Worm (Caenorhabditis elegans) whole organism, L1 larva: ENCODE results near the gene sftb-2.

ENCODE experiments used
- C16A3.4 ChIP-seq: fragments of 150-350 bp; optimal IDR thresholded peaks from 2 replicates; lab custom pipeline; 2014; ENCODE audit warnings: missing biosample characterization, missing genetic modification characterization
- C34B4.2 ChIP-seq: sonication (generic microtip); optimal IDR thresholded peaks from 2 replicates; lab custom pipeline; 2017; ENCODE audit warnings: mild to moderate bottlenecking, missing genetic modification characterization, missing compliant biosample characterization
- Y116A8C.19 ChIP-seq: sonication (generic microtip); optimal IDR thresholded peaks from 2 replicates; lab custom pipeline; 2016; ENCODE audit warnings: missing compliant biosample characterization, missing genetic modification characterization, borderline replicate concordance
- blmp-1 ChIP-seq: fragments of 150-350 bp; optimal IDR thresholded peaks from 2 replicates; lab custom pipeline; 2014; ENCODE audit warnings: missing biosample characterization, missing genetic modification characterization
- ceh-63 ChIP-seq: fragments of 200-800 bp; sonication (Bioruptor generic); optimal IDR thresholded peaks from 2 replicates; lab custom pipeline; 2018; ENCODE audit warnings: mild to moderate bottlenecking, missing genetic modification characterization, missing compliant biosample characterization
- dpl-1 ChIP-seq, 3 experiments: fragments of 150-350 bp in 2 of 3; sonication (generic microtip) in 1 of 3; optimal IDR thresholded peaks; 2 replicates each; lab custom pipeline; 2014 to 2017; ENCODE audit warnings: missing biosample characterization in 3 of 3, missing genetic modification characterization in 3 of 3, missing genetic modification reagents in 3 of 3
- efl-1 ChIP-seq, 4 experiments: fragments of 150-350 bp; optimal IDR thresholded peaks in 3 of 4; peaks in 1 of 4; 1 replicate in 1 of 4; 2 replicates in 3 of 4; lab custom pipeline; 2014; ENCODE audit warnings: missing biosample characterization in 2 of 4, missing genetic modification characterization in 2 of 4, missing genetic modification reagents in 2 of 4
- elt-2 ChIP-seq: sonication (generic microtip); optimal IDR thresholded peaks from 2 replicates; lab custom pipeline; 2016; ENCODE audit warnings: missing genetic modification characterization, mild to moderate bottlenecking, inconsistent platforms, missing compliant biosample characterization, missing genetic modification reagents
- fkh-4 ChIP-seq: sonication (generic microtip); optimal IDR thresholded peaks from 2 replicates; lab custom pipeline; 2016; ENCODE audit warnings: missing compliant biosample characterization, missing genetic modification characterization, borderline replicate concordance
- hlh-17 ChIP-seq: fragments of 200-800 bp; sonication (Bioruptor generic); optimal IDR thresholded peaks from 2 replicates; lab custom pipeline; 2018; ENCODE audit warnings: missing genetic modification characterization, mild to moderate bottlenecking, missing compliant biosample characterization, moderate library complexity, borderline replicate concordance
- hlh-4 ChIP-seq: sonication (generic microtip); optimal IDR thresholded peaks from 2 replicates; lab custom pipeline; 2016; ENCODE audit warnings: mild to moderate bottlenecking, missing genetic modification characterization, missing compliant biosample characterization
- irx-1 ChIP-seq: sonication (generic microtip); optimal IDR thresholded peaks from 2 replicates; lab custom pipeline; 2016; ENCODE audit warnings: missing genetic modification characterization, missing compliant biosample characterization
- isw-1 ChIP-seq: fragments of 200-800 bp; sonication (Bioruptor generic); IDR thresholded peaks from 2 replicates; pipeline ENCODE4 v1.3.6; 2022; ENCODE audit warnings: missing genetic modification characterization, missing compliant biosample characterization
- lin-14 ChIP-seq: fragments of 200-800 bp; sonication (Bioruptor generic); optimal IDR thresholded peaks from 2 replicates; lab custom pipeline; 2018; ENCODE audit warnings: mild to moderate bottlenecking, missing genetic modification characterization, moderate library complexity, missing compliant biosample characterization
- lin-39 ChIP-seq: fragments of 150-350 bp; optimal IDR thresholded peaks from 2 replicates; lab custom pipeline; 2014; ENCODE audit warnings: missing biosample characterization, missing genetic modification reagents, missing genetic modification characterization
- lir-3 ChIP-seq: sonication (generic microtip); optimal IDR thresholded peaks from 2 replicates; lab custom pipeline; 2016; ENCODE audit warnings: mild to moderate bottlenecking, missing genetic modification characterization, moderate library complexity, missing compliant biosample characterization; ENCODE audit not compliant: poor library complexity
- lsy-2 ChIP-seq, 2 experiments: fragments of 150-350 bp; optimal IDR thresholded peaks; 2 replicates each; lab custom pipeline; 2014; ENCODE audit warnings: missing biosample characterization in 2 of 2, missing genetic modification characterization in 2 of 2
- mab-9 ChIP-seq: fragments of 200-800 bp; sonication (Bioruptor generic); IDR thresholded peaks from 2 replicates; pipeline ENCODE4 v1.3.6; 2022; ENCODE audit warnings: missing genetic modification reagents, missing genetic modification characterization, missing compliant biosample characterization
- mdl-1 ChIP-seq, 2 experiments: fragments of 150-350 bp; optimal IDR thresholded peaks; 2 replicates each; lab custom pipeline; 2014 to 2017; ENCODE audit warnings: missing biosample characterization in 2 of 2, missing genetic modification characterization in 2 of 2, inconsistent platforms in 1 of 2
- mep-1 ChIP-seq: fragments of 150-350 bp; optimal IDR thresholded peaks from 2 replicates; lab custom pipeline; 2014; ENCODE audit warnings: missing biosample characterization, missing genetic modification characterization
- nhr-12 ChIP-seq: sonication (generic microtip); optimal IDR thresholded peaks from 2 replicates; lab custom pipeline; 2017; ENCODE audit warnings: missing biosample characterization, missing genetic modification characterization
- nhr-19 ChIP-seq: fragments of 200-800 bp; sonication (Bioruptor generic); conservative IDR thresholded peaks from 2 replicates; pipeline ENCODE4 v1.3.6; 2022; ENCODE audit warnings: missing genetic modification characterization, missing compliant biosample characterization
- nhr-28 ChIP-seq: fragments of 150-350 bp; optimal IDR thresholded peaks from 2 replicates; lab custom pipeline; 2014; ENCODE audit warnings: missing biosample characterization, missing genetic modification characterization
- nhr-47 ChIP-seq: sonication (generic microtip); optimal IDR thresholded peaks from 2 replicates; lab custom pipeline; 2016; ENCODE audit warnings: mild to moderate bottlenecking, missing genetic modification characterization, moderate library complexity, missing compliant biosample characterization
- nhr-71 ChIP-seq: sonication (generic microtip); optimal IDR thresholded peaks from 2 replicates; lab custom pipeline; 2016; ENCODE audit warnings: mild to moderate bottlenecking, missing genetic modification characterization, moderate library complexity, missing compliant biosample characterization
- nhr-77 ChIP-seq: fragments of 150-350 bp; optimal IDR thresholded peaks from 2 replicates; lab custom pipeline; 2014; ENCODE audit warnings: missing biosample characterization, missing genetic modification characterization
- nhr-84 ChIP-seq: sonication (generic microtip); optimal IDR thresholded peaks from 2 replicates; lab custom pipeline; 2017; ENCODE audit warnings: missing biosample characterization, missing genetic modification characterization
- nhr-85 ChIP-seq: sonication (generic microtip); peaks from one replicate; lab custom pipeline; 2016; ENCODE audit warnings: missing genetic modification characterization, inconsistent platforms, missing compliant biosample characterization
- pag-3 ChIP-seq: sonication (generic microtip); optimal IDR thresholded peaks from 2 replicates; lab custom pipeline; 2017; ENCODE audit warnings: missing genetic modification characterization, mild to moderate bottlenecking, missing compliant biosample characterization, antibody characterized with exemption, borderline replicate concordance; ENCODE audit not compliant: insufficient read depth
- pqm-1 ChIP-seq: sonication (generic microtip); optimal IDR thresholded peaks from 3 replicates; lab custom pipeline; 2017; ENCODE audit warnings: missing biosample characterization, missing genetic modification characterization
- rnt-1 ChIP-seq: sonication (generic microtip); optimal IDR thresholded peaks from 2 replicates; lab custom pipeline; 2016; ENCODE audit warnings: mild to moderate bottlenecking, missing genetic modification characterization, moderate library complexity, missing compliant biosample characterization
- snpc-4 ChIP-seq: fragments of 150-350 bp; optimal IDR thresholded peaks from 2 replicates; lab custom pipeline; 2014; ENCODE audit warnings: missing biosample characterization, missing genetic modification characterization
- sox-4 ChIP-seq: sonication (generic microtip); optimal IDR thresholded peaks from 2 replicates; lab custom pipeline; 2016; ENCODE audit warnings: missing genetic modification characterization, missing compliant biosample characterization
- unc-62 ChIP-seq: fragments of 150-350 bp; optimal IDR thresholded peaks from 2 replicates; lab custom pipeline; 2014; ENCODE audit warnings: missing biosample characterization, missing genetic modification reagents, missing genetic modification characterization
- unc-98 ChIP-seq: fragments of 200-800 bp; sonication (Bioruptor generic); IDR thresholded peaks from 2 replicates; pipeline ENCODE4 v1.3.6; 2022; ENCODE audit warnings: missing genetic modification characterization, missing compliant biosample characterization
- ztf-11 ChIP-seq, 2 experiments: sonication (generic microtip); optimal IDR thresholded peaks; 2 replicates each; lab custom pipeline; 2016 to 2017; ENCODE audit warnings: missing genetic modification characterization in 2 of 2, missing biosample characterization in 1 of 2, missing compliant biosample characterization in 1 of 2
- ztf-4 ChIP-seq: fragments of 150-350 bp; optimal IDR thresholded peaks from 2 replicates; lab custom pipeline; 2014; ENCODE audit warnings: missing biosample characterization, missing genetic modification characterization

sftb-2 gene

ce11 chrV:127882-128281 lies at the start of gene sftb-2, which contains the start of gene W03F9.2 (continued):
- TF ChIP-seq nhr-19 (no peak), nhr-28 (tag; lab: Kevin White, UChicago) (no peak), C34B4.2 (tag; lab: Kevin White, UChicago) (no peak), sox-4 (tag; lab: Kevin White, UChicago) (no peak), nhr-77 (peak; percentile 17), fkh-4 (tag; lab: Kevin White, UChicago) (no peak), mdl-1 (tag; optimal IDR thresholded peaks at IDR 0.05; lab: Kevin White, UChicago) (peak in 1 of 2 experiments; percentile 4)

- TF ChIP-seq Y116A8C.19 (no peak), nhr-84 (tag; lab: Kevin White, UChicago) (no peak), lin-39 (no peak), hlh-17 (GFP tag; lab: Kevin White, UChicago) (no peak), nhr-12 (tag; lab: Kevin White, UChicago) (no peak), irx-1 (tag; lab: Kevin White, UChicago) (no peak), elt-2 (tag; lab: Kevin White, UChicago) (no peak), C16A3.4 (tag; lab: Kevin White, UChicago) (no peak), snpc-4 (tag; lab: Kevin White, UChicago) (no peak), ztf-4 (no peak)
- TF ChIP-seq, all 84 proteins: peak for 0
These were observed 44.3 kb upstream of the sftb-2 start, which contains the start of gene daam-1 for ce11 chrV:83732-84131. Gene daam-1, minus strand, starts transcription at chrV:83832.

- no peak for TF ChIP-seq hlh-4
- TF ChIP-seq efl-1 (optimal IDR thresholded peaks at IDR 0.05; lab: Kevin White, UChicago) = no peak
- TF ChIP-seq efl-1 (GFP tag; optimal IDR thresholded peaks at IDR 0.05 in 1 of 2; lab: Kevin White, UChicago) = peak in 1 of 2 experiments; percentile 27
- TF ChIP-seq pqm-1 = no peak
These were observed 25.9 kb upstream of the sftb-2 start for ce11 chrV:102165-102564.

- TF ChIP-seq isw-1 (GFP tag; lab: Robert Waterston, UW) (no peak), lsy-2 (tag; optimal IDR thresholded peaks at IDR 0.05; lab: Kevin White, UChicago) (peak in 1 of 2 experiments; percentile 17), nhr-85 (tag; lab: Kevin White, UChicago) (peak; percentile 20), nhr-47 (tag; lab: Kevin White, UChicago) (peak; percentile 13)
These were observed 24.9 kb upstream of the sftb-2 start for ce11 chrV:103043-103702.

ce11 chrV:103977-104376 lies 24.1 kb upstream of the sftb-2 start, which contains the start of gene rps-27:
Gene rps-27, minus strand, starts transcription at chrV:104077.
- TF ChIP-seq unc-98 = no peak
- TF ChIP-seq blmp-1 (tag; lab: Kevin White, UChicago) = no peak
- no peak for TF ChIP-seq ztf-11 (tag; optimal IDR thresholded peaks at IDR 0.05; lab: Kevin White, UChicago)
- no peak for TF ChIP-seq pag-3
- TF ChIP-seq lin-14 (GFP tag; lab: Kevin White, UChicago) = no peak
- TF ChIP-seq unc-62 (GFP tag; lab: Kevin White, UChicago) = no peak
- TF ChIP-seq mep-1 (tag; lab: Kevin White, UChicago) = no peak
- no peak for TF ChIP-seq ceh-63 (GFP tag; lab: Kevin White, UChicago)
- TF ChIP-seq hlh-17 (GFP tag; lab: Kevin White, UChicago) = no peak
- no peak for TF ChIP-seq nhr-12 (tag; lab: Kevin White, UChicago)
- TF ChIP-seq fkh-4 (tag; lab: Kevin White, UChicago) = no peak
- TF ChIP-seq nhr-71 = no peak
- TF ChIP-seq rnt-1 = no peak
- TF ChIP-seq mab-9 (GFP tag; lab: Robert Waterston, UW) = no peak
- no peak for TF ChIP-seq dpl-1 (GFP tag; optimal IDR thresholded peaks at IDR 0.05; lab: Kevin White, UChicago)
- no peak for TF ChIP-seq lsy-2 (tag; optimal IDR thresholded peaks at IDR 0.05; lab: Kevin White, UChicago)
- no peak for TF ChIP-seq lir-3
